Worm (Caenorhabditis elegans) whole organism, mixed stage, embryonic: ENCODE results near the gene gldi-2.

ENCODE experiments used
- blmp-1 ChIP-seq: fragments of 150-350 bp; optimal IDR thresholded peaks from 2 replicates; lab custom pipeline; 2014; ENCODE audit warnings: missing biosample characterization, missing genetic modification characterization
- nhr-237 ChIP-seq: fragments of 150-350 bp; optimal IDR thresholded peaks from 2 replicates; lab custom pipeline; 2014; ENCODE audit warnings: missing biosample characterization, missing genetic modification characterization
- unc-62 ChIP-seq: fragments of 150-350 bp; optimal IDR thresholded peaks from 2 replicates; lab custom pipeline; 2014; ENCODE audit warnings: missing biosample characterization, missing genetic modification reagents, missing genetic modification characterization
- ztf-11 ChIP-seq: fragments of 150-350 bp; optimal IDR thresholded peaks from 2 replicates; lab custom pipeline; 2014; ENCODE audit warnings: missing biosample characterization, missing genetic modification characterization

ce11 chrII:6816324-6816723 is 33.1 kb downstream of the gldi-2 start:
- no peak for TF ChIP-seq ztf-11
- TF ChIP-seq nhr-237: no peak
- TF ChIP-seq unc-62 (GFP tag; lab: Kevin White, UChicago): no peak
- no peak for TF ChIP-seq blmp-1 (tag; lab: Kevin White, UChicago)
